Worm (Caenorhabditis elegans) whole organism, late embryonic: ENCODE measurements around the gene H25K10.1.

Experiments
- ama-1 ChIP-seq: fragments of 150-350 bp; optimal IDR thresholded peaks from 2 replicates; lab custom pipeline; 2014
- hlh-13 ChIP-seq: fragments of 200-800 bp; sonication (Bioruptor generic); optimal IDR thresholded peaks from 2 replicates; lab custom pipeline; 2018; ENCODE audit warnings: mild to moderate bottlenecking, missing genetic modification characterization, missing compliant biosample characterization
- hlh-30 ChIP-seq: sonication (generic microtip); optimal IDR thresholded peaks from 2 replicates; lab custom pipeline; 2017; ENCODE audit warnings: antibody characterized with exemption, missing genetic modification characterization, missing compliant biosample characterization; ENCODE audit not compliant: insufficient read depth
- tbx-7 ChIP-seq: sonication (generic microtip); optimal IDR thresholded peaks from 2 replicates; lab custom pipeline; 2016; ENCODE audit warnings: missing genotype, missing genetic modification characterization, missing compliant biosample characterization

DNA sequence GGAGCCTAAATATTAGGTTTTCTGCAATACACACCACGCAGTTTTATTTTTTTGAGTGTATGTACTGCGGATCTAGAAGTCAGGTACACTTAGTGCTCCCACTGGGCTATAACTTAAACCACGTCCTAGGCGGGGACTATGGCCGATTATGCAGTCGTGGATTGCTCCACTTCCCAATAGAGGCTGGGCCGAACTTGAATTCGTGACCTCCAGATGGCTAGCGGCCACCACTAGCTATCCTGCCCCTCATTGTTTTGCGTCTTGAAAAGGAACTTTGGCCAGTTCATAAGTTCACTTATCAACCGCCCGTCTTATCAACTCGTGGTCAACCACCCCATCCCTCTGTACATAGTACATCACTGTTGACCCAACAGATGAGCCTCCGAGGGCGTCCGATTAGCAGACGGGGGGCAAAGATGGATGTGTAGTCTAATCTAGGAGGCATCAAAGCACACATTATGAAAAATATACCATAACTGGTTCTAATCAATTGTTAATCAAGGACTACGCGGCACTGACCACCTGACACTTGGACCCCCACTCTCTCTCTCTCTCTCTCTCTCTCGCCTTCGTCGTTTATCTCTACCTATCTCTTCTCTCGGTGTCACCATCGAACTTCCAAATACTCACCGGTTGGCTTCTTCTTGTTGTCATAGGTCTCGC, 32.6 kb upstream of the H25K10.1 start:
- TF ChIP-seq ama-1 (lab: Kevin White, UChicago) (no peak), tbx-7 (tag; lab: Kevin White, UChicago) (no peak), hlh-30 (peak; percentile 29), hlh-13 (no peak)
